Fruit fly (Drosophila melanogaster) whole organism, adult: Measurements from ENCODE around the gene Pex14.

Experiments
- CG1620 ChIP-seq: fragments of 200-800 bp; sonication (Bioruptor generic); optimal IDR thresholded peaks from 2 replicates; lab custom pipeline; 2016; ENCODE audit warnings: missing biosample characterization, missing genetic modification characterization
- CG7045 ChIP-seq: fragments of 200-800 bp; sonication (Bioruptor generic); optimal IDR thresholded peaks from 2 replicates; lab custom pipeline; 2017; ENCODE audit warnings: missing biosample characterization, mild to moderate bottlenecking, missing genetic modification characterization
- Hr96 ChIP-seq: fragments of 200-800 bp; sonication (Bioruptor generic); optimal IDR thresholded peaks from 2 replicates; lab custom pipeline; 2016; ENCODE audit warnings: missing biosample characterization, missing genetic modification characterization
- kay ChIP-seq: fragments of 200-800 bp; sonication (Bioruptor generic); peaks from one replicate; lab custom pipeline; 2016; ENCODE audit warnings: missing biosample characterization, missing genetic modification characterization, borderline replicate concordance
- ovo ChIP-seq: fragments of 200-800 bp; sonication (Bioruptor generic); optimal IDR thresholded peaks from 2 replicates; lab custom pipeline; 2016; ENCODE audit warnings: missing biosample characterization, missing genetic modification characterization

DNA sequence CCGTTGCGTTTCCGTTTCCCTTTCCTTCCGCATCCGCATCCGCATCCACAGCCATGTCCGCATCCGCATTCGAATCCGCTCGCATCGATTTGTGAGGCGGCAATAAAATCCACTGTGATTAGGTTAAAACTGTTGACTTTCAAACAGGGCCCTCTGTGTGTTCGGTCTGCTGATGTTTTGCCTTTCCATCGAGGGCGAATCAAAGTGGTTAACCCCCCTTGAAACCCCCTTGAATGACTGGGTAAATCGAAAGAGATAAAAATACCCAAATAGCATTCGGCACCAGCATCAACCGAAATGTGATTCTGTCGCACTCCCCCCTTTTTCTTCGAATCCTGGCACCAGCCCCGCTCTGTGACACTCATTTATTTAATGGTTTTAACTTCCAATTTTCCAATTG lies 25.6 kb upstream of the Pex14 start:
- TF ChIP-seq CG7045 (GFP tag; lab: Kevin White, UChicago) (no peak), kay (GFP tag; lab: Kevin White, UChicago) (no peak), ovo (GFP tag; lab: Kevin White, UChicago) (no peak), CG1620 (GFP tag; lab: Kevin White, UChicago) (no peak), Hr96 (GFP tag; lab: Kevin White, UChicago) (no peak)
